Worm (Caenorhabditis elegans) whole organism, mixed stage, embryonic: ENCODE results near the gene wah-1.

Source experiments
- M03D4.4 ChIP-seq: sonication (generic microtip); optimal IDR thresholded peaks from 2 replicates; lab custom pipeline; 2017; ENCODE audit warnings: mild to moderate bottlenecking, missing genetic modification characterization, missing compliant biosample characterization
- bed-3 ChIP-seq: fragments of 200-800 bp; sonication (Bioruptor generic); optimal IDR thresholded peaks from 3 replicates; lab custom pipeline; 2018; ENCODE audit warnings: mild to moderate bottlenecking, missing genetic modification characterization, moderate library complexity, missing compliant biosample characterization
- blmp-1 ChIP-seq: fragments of 150-350 bp; optimal IDR thresholded peaks from 2 replicates; lab custom pipeline; 2014; ENCODE audit warnings: missing biosample characterization, missing genetic modification characterization
- ceh-39 ChIP-seq: fragments of 150-350 bp; optimal IDR thresholded peaks from 2 replicates; lab custom pipeline; 2014; ENCODE audit warnings: missing biosample characterization, missing genetic modification characterization
- ceh-43 ChIP-seq: fragments of 200-800 bp; sonication (Bioruptor generic); optimal IDR thresholded peaks from 2 replicates; lab custom pipeline; 2018; ENCODE audit warnings: mild to moderate bottlenecking, missing genetic modification characterization, moderate library complexity, missing compliant biosample characterization
- ceh-83 ChIP-seq: fragments of 200-800 bp; sonication (Bioruptor generic); optimal IDR thresholded peaks from 2 replicates; lab custom pipeline; 2018; ENCODE audit warnings: mild to moderate bottlenecking, missing genetic modification characterization, missing compliant biosample characterization
- ces-1 ChIP-seq: fragments of 150-350 bp; optimal IDR thresholded peaks from 2 replicates; lab custom pipeline; 2014; ENCODE audit warnings: missing biosample characterization, missing genetic modification reagents, missing genetic modification characterization
- cnd-1 ChIP-seq: fragments of 200-800 bp; sonication (Bioruptor generic); optimal IDR thresholded peaks from 2 replicates; lab custom pipeline; 2018; ENCODE audit warnings: mild to moderate bottlenecking, missing genetic modification characterization, missing compliant biosample characterization
- elt-1 ChIP-seq: sonication (generic microtip); optimal IDR thresholded peaks from 2 replicates; lab custom pipeline; 2017; ENCODE audit warnings: missing genetic modification characterization, mild to moderate bottlenecking, missing compliant biosample characterization, antibody characterized with exemption, moderate library complexity, borderline replicate concordance; ENCODE audit not compliant: insufficient read depth
- flh-1 ChIP-seq: fragments of 200-800 bp; sonication (Bioruptor generic); optimal IDR thresholded peaks from 2 replicates; lab custom pipeline; 2018; ENCODE audit warnings: mild to moderate bottlenecking, missing genetic modification characterization, moderate library complexity, missing compliant biosample characterization
- ham-2 ChIP-seq: fragments of 200-800 bp; sonication (Bioruptor generic); optimal IDR thresholded peaks from 2 replicates; lab custom pipeline; 2018; ENCODE audit warnings: mild to moderate bottlenecking, missing genetic modification characterization, missing compliant biosample characterization
- hlh-1 ChIP-seq: fragments of 150-350 bp; optimal IDR thresholded peaks from 2 replicates; lab custom pipeline; 2014; ENCODE audit warnings: missing biosample characterization, missing genetic modification reagents, missing genetic modification characterization
- lin-32 ChIP-seq: fragments of 200-800 bp; sonication (Bioruptor generic); optimal IDR thresholded peaks from 2 replicates; lab custom pipeline; 2018; ENCODE audit warnings: mild to moderate bottlenecking, missing genetic modification characterization, missing compliant biosample characterization
- lsy-2 ChIP-seq: fragments of 150-350 bp; optimal IDR thresholded peaks from 2 replicates; lab custom pipeline; 2014; ENCODE audit warnings: missing biosample characterization, missing genetic modification characterization
- mep-1 ChIP-seq: fragments of 150-350 bp; optimal IDR thresholded peaks from 2 replicates; lab custom pipeline; 2017; ENCODE audit warnings: missing biosample characterization, missing genetic modification reagents, missing genetic modification characterization, inconsistent platforms
- mls-2 ChIP-seq: sonication (generic microtip); optimal IDR thresholded peaks from 2 replicates; lab custom pipeline; 2016; ENCODE audit warnings: mild to moderate bottlenecking, missing genetic modification characterization, moderate library complexity, missing compliant biosample characterization
- nhr-12 ChIP-seq: fragments of 150-350 bp; optimal IDR thresholded peaks from 2 replicates; lab custom pipeline; 2014; ENCODE audit warnings: missing biosample characterization, missing genetic modification characterization
- nhr-2 ChIP-seq: fragments of 150-350 bp; optimal IDR thresholded peaks from 2 replicates; lab custom pipeline; 2014; ENCODE audit warnings: missing biosample characterization, missing genetic modification characterization
- nhr-237 ChIP-seq: fragments of 150-350 bp; optimal IDR thresholded peaks from 2 replicates; lab custom pipeline; 2014; ENCODE audit warnings: missing biosample characterization, missing genetic modification characterization
- nhr-76 ChIP-seq: sonication (generic microtip); optimal IDR thresholded peaks from 2 replicates; lab custom pipeline; 2017; ENCODE audit warnings: missing biosample characterization, missing genetic modification characterization
- pha-4 ChIP-seq: fragments of 150-350 bp; optimal IDR thresholded peaks from 2 replicates; lab custom pipeline; 2018; ENCODE audit warnings: missing biosample characterization, missing genetic modification reagents, missing genetic modification characterization
- sem-2 ChIP-seq: fragments of 200-800 bp; sonication (Bioruptor generic); optimal IDR thresholded peaks from 2 replicates; lab custom pipeline; 2018; ENCODE audit warnings: mild to moderate bottlenecking, missing genetic modification characterization, missing compliant biosample characterization
- snpc-4 ChIP-seq: fragments of 150-350 bp; optimal IDR thresholded peaks from 2 replicates; lab custom pipeline; 2014; ENCODE audit warnings: missing biosample characterization, missing genetic modification characterization
- tbx-8 ChIP-seq: fragments of 200-800 bp; sonication (Bioruptor generic); optimal IDR thresholded peaks from 2 replicates; lab custom pipeline; 2018; ENCODE audit warnings: mild to moderate bottlenecking, missing genetic modification characterization, moderate library complexity, missing compliant biosample characterization
- unc-120 ChIP-seq: sonication (generic microtip); optimal IDR thresholded peaks from 2 replicates; lab custom pipeline; 2017; ENCODE audit warnings: missing genetic modification characterization, missing compliant biosample characterization; ENCODE audit not compliant: poor library complexity, severe bottlenecking
- unc-39 ChIP-seq: fragments of 150-350 bp; optimal IDR thresholded peaks from 2 replicates; lab custom pipeline; 2014; ENCODE audit warnings: missing biosample characterization, missing genetic modification characterization
- unc-62 ChIP-seq: fragments of 150-350 bp; optimal IDR thresholded peaks from 2 replicates; lab custom pipeline; 2014; ENCODE audit warnings: missing biosample characterization, missing genetic modification reagents, missing genetic modification characterization
- zip-8 ChIP-seq: fragments of 150-350 bp; optimal IDR thresholded peaks from 2 replicates; lab custom pipeline; 2014; ENCODE audit warnings: missing biosample characterization, missing genetic modification characterization

The wah-1 gene

ce11 chrIII:11980743-11981142 lies 9.2 kb upstream of the wah-1 start:
- TF ChIP-seq flh-1 (GFP tag; lab: Kevin White, UChicago) (no peak), ceh-43 (no peak), ces-1 (GFP tag; lab: Kevin White, UChicago) (no peak), mep-1 (tag; lab: Kevin White, UChicago) (no peak), unc-120 (no peak), nhr-237 (no peak), mls-2 (tag; lab: Kevin White, UChicago) (peak; percentile 2), sem-2 (GFP tag; lab: Kevin White, UChicago) (no peak)

- no peak for TF ChIP-seq M03D4.4
- TF ChIP-seq lin-32 (GFP tag; lab: Kevin White, UChicago): peak; percentile 39
These were observed 8.4 kb upstream of the wah-1 start for ce11 chrIII:11981539-11981938.

- TF ChIP-seq unc-39 (tag; lab: Kevin White, UChicago) (no peak), zip-8 (tag; lab: Kevin White, UChicago) (no peak), bed-3 (GFP tag; lab: Kevin White, UChicago) (no peak), tbx-8 (GFP tag; lab: Kevin White, UChicago) (no peak), elt-1 (tag; lab: Kevin White, UChicago) (no peak), snpc-4 (tag; lab: Kevin White, UChicago) (no peak), lin-32 (GFP tag; lab: Kevin White, UChicago) (no peak), lsy-2 (tag; lab: Kevin White, UChicago) (no peak), flh-1 (GFP tag; lab: Kevin White, UChicago) (no peak), nhr-76 (tag; lab: Kevin White, UChicago) (no peak)
These were observed 7.5 kb upstream of the wah-1 start for ce11 chrIII:11982474-11982873.

- TF ChIP-seq nhr-2 (tag; lab: Kevin White, UChicago) (no peak), snpc-4 (tag; lab: Kevin White, UChicago) (no peak), ceh-83 (GFP tag; lab: Kevin White, UChicago) (no peak), flh-1 (GFP tag; lab: Kevin White, UChicago) (no peak), bed-3 (GFP tag; lab: Kevin White, UChicago) (no peak), lin-32 (GFP tag; lab: Kevin White, UChicago) (no peak), unc-39 (tag; lab: Kevin White, UChicago) (no peak), unc-120 (no peak), pha-4 (tag; lab: Kevin White, UChicago) (no peak), nhr-12 (tag; lab: Kevin White, UChicago) (no peak), ham-2 (GFP tag; lab: Kevin White, UChicago) (no peak), sem-2 (GFP tag; lab: Kevin White, UChicago) (no peak), ceh-39 (no peak), cnd-1 (tag; lab: Kevin White, UChicago) (no peak), M03D4.4 (no peak), zip-8 (tag; lab: Kevin White, UChicago) (no peak), nhr-76 (tag; lab: Kevin White, UChicago) (no peak), elt-1 (tag; lab: Kevin White, UChicago) (no peak), blmp-1 (tag; lab: Kevin White, UChicago) (no peak), ces-1 (GFP tag; lab: Kevin White, UChicago) (no peak)
These were observed 4.9 kb upstream of the wah-1 start for ce11 chrIII:11985066-11985465.

- TF ChIP-seq nhr-2 (tag; lab: Kevin White, UChicago) (no peak), unc-120 (no peak), mep-1 (tag; lab: Kevin White, UChicago) (no peak), hlh-1 (tag; lab: Kevin White, UChicago) (no peak), nhr-12 (tag; lab: Kevin White, UChicago) (no peak), bed-3 (GFP tag; lab: Kevin White, UChicago) (no peak)
These were observed 1.8 kb downstream of the wah-1 start for ce11 chrIII:11991654-11992292.

ce11 chrIII:11995783-11996182 lies 5.8 kb downstream of the wah-1 start:
- no peak for TF ChIP-seq ceh-83 (GFP tag; lab: Kevin White, UChicago)
- no peak for TF ChIP-seq nhr-12 (tag; lab: Kevin White, UChicago)
- TF ChIP-seq flh-1 (GFP tag; lab: Kevin White, UChicago): no peak
- TF ChIP-seq lsy-2 (tag; lab: Kevin White, UChicago): no peak
- no peak for TF ChIP-seq unc-62 (GFP tag; lab: Kevin White, UChicago)
- TF ChIP-seq, all 35 proteins: peak for 0
